Worm (Caenorhabditis elegans) whole organism, L4 larva: Measurements from ENCODE around the gene F41H8.1.

ENCODE experiments used
- Y5F2A.4 ChIP-seq: fragments of 200-800 bp; sonication (Bioruptor generic); optimal IDR thresholded peaks from 2 replicates; lab custom pipeline; 2018; ENCODE audit warnings: mild to moderate bottlenecking, missing genetic modification characterization, missing compliant biosample characterization
- attf-4 ChIP-seq: sonication (generic microtip); optimal IDR thresholded peaks from 3 replicates; lab custom pipeline; 2017; ENCODE audit warnings: missing biosample characterization, missing genetic modification characterization
- ceh-28 ChIP-seq: fragments of 150-350 bp; optimal IDR thresholded peaks from 2 replicates; lab custom pipeline; 2014; ENCODE audit warnings: missing biosample characterization, missing genetic modification reagents, missing genetic modification characterization
- ceh-62 ChIP-seq: sonication (generic microtip); optimal IDR thresholded peaks from 2 replicates; lab custom pipeline; 2017; ENCODE audit warnings: missing biosample characterization, missing genetic modification characterization
- cey-2 ChIP-seq: sonication (generic microtip); optimal IDR thresholded peaks from 3 replicates; lab custom pipeline; 2017; ENCODE audit warnings: missing genetic modification characterization, mild to moderate bottlenecking, missing compliant biosample characterization, antibody characterized with exemption, borderline replicate concordance; ENCODE audit not compliant: insufficient read depth
- daf-19 ChIP-seq: fragments of 200-800 bp; sonication (Bioruptor generic); conservative IDR thresholded peaks from 2 replicates; pipeline ENCODE4 v1.3.6; 2022; ENCODE audit warnings: missing genetic modification characterization, missing compliant biosample characterization
- daf-8 ChIP-seq: fragments of 200-800 bp; sonication (Bioruptor generic); IDR thresholded peaks from 2 replicates; pipeline ENCODE4 v1.3.6; 2022; ENCODE audit warnings: missing genetic modification characterization, missing compliant biosample characterization
- dmd-8 ChIP-seq: fragments of 200-800 bp; sonication (Bioruptor generic); IDR thresholded peaks from 2 replicates; pipeline ENCODE4 v1.3.6; 2022; ENCODE audit warnings: missing genetic modification characterization, missing compliant biosample characterization
- dpl-1 ChIP-seq: fragments of 150-350 bp; optimal IDR thresholded peaks from 2 replicates; lab custom pipeline; 2014; ENCODE audit warnings: missing biosample characterization, missing genetic modification reagents, missing genetic modification characterization
- dve-1 ChIP-seq: sonication (generic microtip); optimal IDR thresholded peaks from 2 replicates; lab custom pipeline; 2017; ENCODE audit warnings: antibody characterized with exemption, mild to moderate bottlenecking, missing genetic modification characterization, missing compliant biosample characterization; ENCODE audit not compliant: insufficient read depth
- fkh-10 ChIP-seq: fragments of 150-350 bp; optimal IDR thresholded peaks from 2 replicates; lab custom pipeline; 2014; ENCODE audit warnings: missing biosample characterization, missing genetic modification reagents, missing genetic modification characterization
- hif-1 ChIP-seq, 2 experiments: sonication (generic microtip); optimal IDR thresholded peaks; 2 replicates each; lab custom pipeline; 2016 to 2017; ENCODE audit warnings: missing compliant biosample characterization in 2 of 2, missing genetic modification characterization in 2 of 2, missing genetic modification reagents in 2 of 2, missing genotype in 2 of 2, mild to moderate bottlenecking in 1 of 2
- hlh-30 ChIP-seq: sonication (generic microtip); optimal IDR thresholded peaks from 2 replicates; lab custom pipeline; 2017; ENCODE audit warnings: antibody characterized with exemption, mild to moderate bottlenecking, missing genetic modification characterization, missing compliant biosample characterization; ENCODE audit not compliant: insufficient read depth
- jun-1 ChIP-seq: fragments of 150-350 bp; optimal IDR thresholded peaks from 2 replicates; lab custom pipeline; 2014; ENCODE audit warnings: missing biosample characterization, missing genetic modification reagents, missing genetic modification characterization
- lsy-2 ChIP-seq, 2 experiments: fragments of 150-350 bp in 1 of 2; sonication (generic microtip) in 1 of 2; optimal IDR thresholded peaks; 2 replicates each; lab custom pipeline; 2014 to 2017; ENCODE audit warnings: missing biosample characterization in 2 of 2, missing genetic modification characterization in 2 of 2
- madf-9 ChIP-seq: fragments of 200-800 bp; sonication (Bioruptor generic); conservative IDR thresholded peaks from 2 replicates; pipeline ENCODE4 v1.3.6; 2022; ENCODE audit warnings: missing genetic modification reagents, missing genetic modification characterization, missing compliant biosample characterization
- mdt-29 ChIP-seq: fragments of 200-800 bp; sonication (Bioruptor generic); IDR thresholded peaks from 2 replicates; pipeline ENCODE4 v1.3.6; 2022; ENCODE audit warnings: missing genetic modification reagents, missing genetic modification characterization, missing compliant biosample characterization
- mep-1 ChIP-seq: fragments of 150-350 bp; sonication (generic microtip); optimal IDR thresholded peaks from 3 replicates; lab custom pipeline; 2014; ENCODE audit warnings: missing biosample characterization, missing genetic modification characterization
- mxl-2 ChIP-seq: fragments of 200-800 bp; sonication (Bioruptor generic); conservative IDR thresholded peaks from 2 replicates; pipeline ENCODE4 v1.3.6; 2022; ENCODE audit warnings: missing genetic modification reagents, missing genetic modification characterization, missing compliant biosample characterization
- nhr-11 ChIP-seq: fragments of 150-350 bp; optimal IDR thresholded peaks from 2 replicates; lab custom pipeline; 2014; ENCODE audit warnings: missing biosample characterization, missing genetic modification characterization
- nhr-111 ChIP-seq: fragments of 200-800 bp; sonication (Bioruptor generic); optimal IDR thresholded peaks from 2 replicates; lab custom pipeline; 2018; ENCODE audit warnings: mild to moderate bottlenecking, missing genetic modification characterization, missing compliant biosample characterization
- nhr-28 ChIP-seq: fragments of 150-350 bp; optimal IDR thresholded peaks from 2 replicates; lab custom pipeline; 2014; ENCODE audit warnings: missing biosample characterization, missing genetic modification characterization
- nhr-48 ChIP-seq: sonication (generic microtip); optimal IDR thresholded peaks from 2 replicates; lab custom pipeline; 2016; ENCODE audit warnings: mild to moderate bottlenecking, missing genetic modification characterization, missing compliant biosample characterization
- pha-4 ChIP-seq, 2 experiments: fragments of 150-350 bp in 1 of 2; fragments of 200-800 bp in 1 of 2; sonication (Bioruptor generic) in 1 of 2; IDR thresholded peaks in 1 of 2; optimal IDR thresholded peaks in 1 of 2; 2 replicates each; pipeline versions ENCODE4 v1.3.6 to Lab custom; 2014 to 2022; ENCODE audit warnings: missing genetic modification characterization in 2 of 2, missing genetic modification reagents in 2 of 2, missing biosample characterization in 1 of 2, missing compliant biosample characterization in 1 of 2
- rbr-2 ChIP-seq: sonication (generic microtip); optimal IDR thresholded peaks from 2 replicates; lab custom pipeline; 2016; ENCODE audit warnings: missing genotype, missing genetic modification characterization, missing compliant biosample characterization
- sdz-12 ChIP-seq: fragments of 200-800 bp; sonication (Bioruptor generic); optimal IDR thresholded peaks from 2 replicates; lab custom pipeline; 2018; ENCODE audit warnings: mild to moderate bottlenecking, missing genetic modification characterization, missing compliant biosample characterization
- set-16 ChIP-seq: fragments of 200-800 bp; sonication (Bioruptor generic); IDR thresholded peaks from 2 replicates; pipeline ENCODE4 v1.3.6; 2022; ENCODE audit warnings: missing genetic modification reagents, missing genetic modification characterization, missing compliant biosample characterization
- skn-1 ChIP-seq: fragments of 150-350 bp; optimal IDR thresholded peaks from 2 replicates; lab custom pipeline; 2014; ENCODE audit warnings: missing biosample characterization, missing genetic modification characterization
- snpc-1.2 ChIP-seq: fragments of 200-800 bp; sonication (Bioruptor generic); IDR thresholded peaks from 2 replicates; pipeline ENCODE4 v1.3.6; 2022; ENCODE audit warnings: missing genetic modification reagents, missing genetic modification characterization, missing compliant biosample characterization
- snpc-4 ChIP-seq: fragments of 150-350 bp; optimal IDR thresholded peaks from 2 replicates; lab custom pipeline; 2014; ENCODE audit warnings: missing biosample characterization, missing genetic modification characterization
- spr-3 ChIP-seq: fragments of 200-800 bp; sonication (Bioruptor generic); optimal IDR thresholded peaks from 2 replicates; lab custom pipeline; 2018; ENCODE audit warnings: mild to moderate bottlenecking, missing genetic modification characterization, missing compliant biosample characterization
- unc-39 ChIP-seq: sonication (generic microtip); optimal IDR thresholded peaks from 2 replicates; lab custom pipeline; 2017; ENCODE audit warnings: missing biosample characterization, missing genetic modification characterization
- zfp-2 ChIP-seq: sonication (generic microtip); optimal IDR thresholded peaks from 2 replicates; lab custom pipeline; 2016; ENCODE audit warnings: mild to moderate bottlenecking, missing genetic modification characterization, missing compliant biosample characterization
- zip-11 ChIP-seq: fragments of 200-800 bp; sonication (Bioruptor generic); IDR thresholded peaks from 2 replicates; pipeline ENCODE4 v1.3.6; 2022; ENCODE audit warnings: missing genetic modification characterization, missing compliant biosample characterization
- zip-2 ChIP-seq: fragments of 150-350 bp; optimal IDR thresholded peaks from 2 replicates; lab custom pipeline; 2014; ENCODE audit warnings: missing biosample characterization, missing genetic modification characterization

F41H8.1 gene

DNA sequence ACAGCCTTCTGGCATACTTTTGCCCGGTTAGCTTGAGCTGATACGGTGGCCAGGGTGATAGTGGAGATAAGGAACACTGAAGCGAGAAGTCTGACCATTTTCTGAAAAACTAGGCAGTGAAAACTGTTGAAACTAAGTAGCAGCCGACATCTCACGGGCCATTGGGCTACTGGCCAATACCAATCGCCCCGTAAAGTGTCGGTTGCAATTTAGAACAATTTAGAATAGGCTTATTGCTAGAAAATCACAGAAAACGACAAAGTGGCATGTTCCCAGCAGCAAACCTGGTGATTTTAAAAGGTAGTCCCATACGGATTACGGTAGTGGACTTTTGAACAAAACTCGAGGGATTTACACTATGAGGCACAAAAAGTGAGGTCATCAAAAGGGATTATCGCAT is 37.6 kb downstream of the F41H8.1 start, which contains the start of gene T02B11.4:
Gene T02B11.4 (minus strand): TSS at position 101 of the 400 bp plus-strand sequence.
- no peak for TF ChIP-seq fkh-10 (GFP tag; lab: Kevin White, UChicago)
- no peak for TF ChIP-seq jun-1 (tag; lab: Kevin White, UChicago)
- TF ChIP-seq hlh-30 = no peak
- TF ChIP-seq zip-11 (GFP tag; lab: Robert Waterston, UW) = no peak
- TF ChIP-seq ceh-28 (tag; lab: Kevin White, UChicago) = no peak
- TF ChIP-seq zfp-2 (tag; lab: Kevin White, UChicago) = no peak
- TF ChIP-seq nhr-11 (tag; lab: Kevin White, UChicago) = no peak
- no peak for TF ChIP-seq spr-3 (GFP tag; lab: Kevin White, UChicago)
- no peak for TF ChIP-seq mep-1
- TF ChIP-seq nhr-48 = no peak
- no peak for TF ChIP-seq lsy-2 (tag; optimal IDR thresholded peaks at IDR 0.05; lab: Kevin White, UChicago)
- no peak for TF ChIP-seq madf-9
- TF ChIP-seq mxl-2 = no peak

DNA sequence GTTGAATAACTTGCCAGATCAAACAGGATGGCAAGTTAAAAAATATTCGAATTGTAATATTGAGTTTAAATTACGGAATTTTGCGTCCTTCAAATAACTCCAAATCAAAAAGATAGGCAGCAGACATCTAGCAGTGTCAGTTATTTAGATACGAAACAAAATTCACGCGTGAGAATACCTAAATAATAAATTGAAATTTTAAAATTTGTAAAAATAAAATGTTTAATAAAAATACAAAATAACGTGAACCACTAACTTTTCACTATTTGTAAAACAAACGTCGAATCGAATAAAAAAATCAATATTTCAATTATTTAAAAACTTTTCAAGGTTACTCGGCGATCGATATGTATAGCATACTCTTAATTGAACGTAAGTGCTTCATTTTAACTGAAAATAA is 42.5 kb downstream of the F41H8.1 start, which contains the start of gene T02B11.9:
Gene T02B11.9 (plus strand): TSS at position 301 of the 400 bp plus-strand sequence.
- no peak for TF ChIP-seq snpc-4 (tag; lab: Kevin White, UChicago)
- TF ChIP-seq mdt-29 (GFP tag; lab: Robert Waterston, UW) = no peak

DNA sequence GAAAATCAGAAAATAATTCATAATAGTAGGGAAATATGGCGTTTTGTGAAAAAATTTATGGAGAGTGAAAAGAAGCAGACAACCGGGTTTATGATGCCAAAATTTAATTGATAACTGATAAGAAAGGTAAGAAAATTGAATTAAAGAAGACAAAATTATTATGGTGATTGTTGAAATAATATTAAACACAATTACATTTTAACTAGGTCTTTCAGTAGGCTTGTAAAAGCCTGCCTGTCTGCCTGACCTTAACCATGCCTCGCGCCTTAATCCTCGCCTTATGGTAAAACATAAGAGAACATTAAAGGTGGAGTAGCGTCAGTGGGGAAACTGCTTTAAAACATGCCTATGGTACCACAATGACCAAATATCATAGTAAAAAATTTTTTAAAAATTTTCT is 45.1 kb downstream of the F41H8.1 start, which contains the start of gene T02B11.8:
Gene T02B11.8 (minus strand): TSS at position 101 of the 400 bp plus-strand sequence.
- TF ChIP-seq dpl-1 (GFP tag; lab: Kevin White, UChicago) (no peak), rbr-2 (tag; lab: Kevin White, UChicago) (no peak), attf-4 (no peak), hif-1 (tag; optimal IDR thresholded peaks at IDR 0.05; lab: Kevin White, UChicago) (no peak), daf-8 (GFP tag; lab: Robert Waterston, UW) (no peak), set-16 (GFP tag; lab: Robert Waterston, UW) (no peak), zip-2 (no peak), ceh-62 (tag; lab: Kevin White, UChicago) (no peak), Y5F2A.4 (GFP tag; lab: Kevin White, UChicago) (no peak)

DNA sequence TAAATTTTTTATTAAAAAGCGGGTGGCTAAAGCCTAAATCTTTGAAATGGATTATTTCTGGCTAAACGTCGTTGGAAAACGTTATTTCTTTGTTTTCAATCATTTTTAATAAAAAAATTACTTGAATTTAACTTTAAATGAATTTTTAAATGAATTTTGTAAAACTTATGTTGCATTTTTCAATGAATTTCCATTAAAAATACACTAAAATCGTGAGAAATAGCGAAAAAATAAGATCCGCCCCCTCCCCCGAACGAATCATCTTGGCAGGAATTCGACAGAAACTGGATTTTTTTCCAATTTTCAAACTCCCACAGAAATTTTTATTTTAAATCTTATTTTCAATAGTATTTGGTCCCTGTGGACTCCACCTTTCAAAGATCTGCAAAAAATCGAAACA is 45.7 kb downstream of the F41H8.1 start, which contains the start of gene srg-53:
Gene srg-53 (plus strand): TSS at position 301 of the 400 bp plus-strand sequence.
- TF ChIP-seq Y5F2A.4 (GFP tag; lab: Kevin White, UChicago) (no peak), pha-4 (GFP tag; IDR thresholded peaks at IDR 0.05; lab: Robert Waterston, UW) (no peak), pha-4 (tag; optimal IDR thresholded peaks at IDR 0.05; lab: Kevin White, UChicago) (no peak), snpc-1.2 (GFP tag; lab: Robert Waterston, UW) (no peak), dmd-8 (no peak), cey-2 (tag; lab: Kevin White, UChicago) (no peak)

- TF ChIP-seq nhr-111 (no peak), zip-11 (GFP tag; lab: Robert Waterston, UW) (no peak), daf-19 (GFP tag; lab: Robert Waterston, UW) (no peak), unc-39 (tag; lab: Kevin White, UChicago) (no peak), nhr-28 (tag; lab: Kevin White, UChicago) (no peak), skn-1 (tag; lab: Kevin White, UChicago) (no peak), sdz-12 (GFP tag; lab: Kevin White, UChicago) (no peak), dve-1 (tag; lab: Kevin White, UChicago) (no peak), Y5F2A.4 (GFP tag; lab: Kevin White, UChicago) (no peak)
Observed at ce11 chrV:884324-884723, 50.9 kb downstream of the F41H8.1 start, which contains the start of gene srj-38. Gene srj-38 (minus strand): TSS chrV:884424.
